Fruit fly (Drosophila melanogaster): ENCODE measurements around the gene tos.

tos gene

dm6 chr2L:18694724-18695105 is 12.8 kb upstream of the tos start (continued):
- no peak for TF ChIP-seq CG15601 (tag; optimal IDR thresholded peaks at IDR 0.05)
- TF ChIP-seq CG30020 (tag; optimal IDR thresholded peaks at IDR 0.05), result no peak
- TF ChIP-seq CG14014 (GFP tag; IDR thresholded peaks at IDR 0.05), result peak; percentile 37; the same call in 1 of the 2 replicates
- no peak for TF ChIP-seq Sry-β (GFP tag; optimal IDR thresholded peaks at IDR 0.05)
- TF ChIP-seq Fer1 (GFP tag; optimal IDR thresholded peaks at IDR 0.05), result no peak
- TF ChIP-seq NC2α (GFP tag; optimal IDR thresholded peaks at IDR 0.05), result no peak
- TF ChIP-seq danr (GFP tag; IDR thresholded peaks at IDR 0.05), result no peak
- no peak for TF ChIP-seq CG14860 (GFP tag; IDR thresholded peaks at IDR 0.05; ENCODE audit: partially characterized antibody)
- TF ChIP-seq pzg (GFP tag; optimal IDR thresholded peaks at IDR 0.05), result no peak
- TF ChIP-seq crc (GFP tag; optimal IDR thresholded peaks at IDR 0.05), result no peak
- no peak for TF ChIP-seq nau (GFP tag; optimal IDR thresholded peaks at IDR 0.05)
- no peak for TF ChIP-seq sna (GFP tag; IDR thresholded peaks at IDR 0.05; ENCODE audit: partially characterized antibody)
- TF ChIP-seq Awh (GFP tag; IDR thresholded peaks at IDR 0.05), result no peak
- TF ChIP-seq z (GFP tag; IDR thresholded peaks at IDR 0.05), result no peak
- no peak for TF ChIP-seq Dref (GFP tag; IDR thresholded peaks at IDR 0.05)
- TF ChIP-seq fd102C (GFP tag; optimal IDR thresholded peaks at IDR 0.05), result no peak
- no peak for TF ChIP-seq Sox100B (GFP tag; optimal IDR thresholded peaks at IDR 0.05)
- no peak for TF ChIP-seq CG8478 (optimal IDR thresholded peaks at IDR 0.05)
- TF ChIP-seq CG32772 (GFP tag; IDR thresholded peaks at IDR 0.05), result no peak
- no peak for TF ChIP-seq onecut (GFP tag; IDR thresholded peaks at IDR 0.05)
- TF ChIP-seq vnd (GFP tag; IDR thresholded peaks at IDR 0.05; ENCODE audit: partially characterized antibody), result no peak
- no peak for TF ChIP-seq cg (GFP tag; optimal IDR thresholded peaks at IDR 0.05)
- no peak for TF ChIP-seq Elba2 (GFP tag; optimal IDR thresholded peaks at IDR 0.05)
- TF ChIP-seq Vsx1 (GFP tag; optimal IDR thresholded peaks at IDR 0.05), result no peak
- no peak for TF ChIP-seq CG31365 (tag; optimal IDR thresholded peaks at IDR 0.05)
- peak; percentile 6 for TF ChIP-seq CG9609 (GFP tag; optimal IDR thresholded peaks at IDR 0.05)
- no peak for TF ChIP-seq Meics (GFP tag; optimal IDR thresholded peaks at IDR 0.05)
- no peak for TF ChIP-seq CG1602 (GFP tag; optimal IDR thresholded peaks at IDR 0.05)
- no peak for TF ChIP-seq Blimp-1 (GFP tag; optimal IDR thresholded peaks at IDR 0.05)
- peak; percentile 56 for TF ChIP-seq Atf6 (GFP tag; IDR thresholded peaks at IDR 0.05)
- no peak for TF ChIP-seq CG10959 (GFP tag; IDR thresholded peaks at IDR 0.05)
- TF ChIP-seq abd-A (tag; optimal IDR thresholded peaks at IDR 0.05), result no peak
- no peak for TF ChIP-seq HLH4C (GFP tag; IDR thresholded peaks at IDR 0.05; ENCODE audit: partially characterized antibody)
- TF ChIP-seq YL-1 (GFP tag; optimal IDR thresholded peaks at IDR 0.05), result no peak
- TF ChIP-seq Max (GFP tag; optimal IDR thresholded peaks at IDR 0.05), result no peak
- TF ChIP-seq Taf1 (GFP tag; IDR thresholded peaks at IDR 0.05), result 0 out of 2 replicates have a peak, but pooled peaks have one; percentile 22
- peak; percentile 48; the same call in 1 of the 3 replicates for TF ChIP-seq zfh1 (GFP tag; IDR thresholded peaks at IDR 0.05)
- no peak for TF ChIP-seq Doc2 (GFP tag; IDR thresholded peaks at IDR 0.05)
- TF ChIP-seq C15 (GFP tag; IDR thresholded peaks at IDR 0.05), result no peak
- TF ChIP-seq CG16815 (GFP tag; optimal IDR thresholded peaks at IDR 0.05), result no peak
- no peak for TF ChIP-seq CG1529 (GFP tag; optimal IDR thresholded peaks at IDR 0.05)
- no peak for TF ChIP-seq fd96Cb (tag; optimal IDR thresholded peaks at IDR 0.05)
- TF ChIP-seq CG13123 (GFP tag; optimal IDR thresholded peaks at IDR 0.05), result no peak
- TF ChIP-seq kni (GFP tag; optimal IDR thresholded peaks at IDR 0.05), result no peak
- TF ChIP-seq zf30C (GFP tag; optimal IDR thresholded peaks at IDR 0.05), result peak; percentile 49
- peak; percentile 9; the same call in 1 of the 2 replicates for TF ChIP-seq CG31224 (GFP tag; IDR thresholded peaks at IDR 0.05)

Measured in whole organism, embryonic.